Worm (Caenorhabditis elegans) whole organism, L1 larva: Measurements from ENCODE around the gene T03D3.5.

Source experiments
- C34B4.2 ChIP-seq: sonication (generic microtip); optimal IDR thresholded peaks from 2 replicates; lab custom pipeline; 2017; ENCODE audit warnings: mild to moderate bottlenecking, missing genetic modification characterization, missing compliant biosample characterization
- dpl-1 ChIP-seq, 3 experiments: fragments of 150-350 bp in 2 of 3; sonication (generic microtip) in 1 of 3; optimal IDR thresholded peaks; 2 replicates each; lab custom pipeline; 2014 to 2017; ENCODE audit warnings: missing biosample characterization in 3 of 3, missing genetic modification characterization in 3 of 3, missing genetic modification reagents in 3 of 3
- fkh-10 ChIP-seq: sonication (generic microtip); optimal IDR thresholded peaks from 2 replicates; lab custom pipeline; 2017; ENCODE audit warnings: missing biosample characterization, missing genetic modification reagents, missing genetic modification characterization
- irx-1 ChIP-seq: sonication (generic microtip); optimal IDR thresholded peaks from 2 replicates; lab custom pipeline; 2016; ENCODE audit warnings: missing genetic modification characterization, missing compliant biosample characterization
- jun-1 ChIP-seq: fragments of 150-350 bp; optimal IDR thresholded peaks from 2 replicates; lab custom pipeline; 2014; ENCODE audit warnings: missing biosample characterization, missing genetic modification reagents, missing genetic modification characterization
- lin-14 ChIP-seq: fragments of 200-800 bp; sonication (Bioruptor generic); optimal IDR thresholded peaks from 2 replicates; lab custom pipeline; 2018; ENCODE audit warnings: mild to moderate bottlenecking, missing genetic modification characterization, moderate library complexity, missing compliant biosample characterization
- lin-35 ChIP-seq, 2 experiments: fragments of 150-350 bp; optimal IDR thresholded peaks; 2 replicates each; lab custom pipeline; 2014; ENCODE audit warnings: missing biosample characterization in 2 of 2, missing genetic modification characterization in 2 of 2, missing genetic modification reagents in 2 of 2
- lir-3 ChIP-seq: sonication (generic microtip); optimal IDR thresholded peaks from 2 replicates; lab custom pipeline; 2016; ENCODE audit warnings: mild to moderate bottlenecking, missing genetic modification characterization, moderate library complexity, missing compliant biosample characterization; ENCODE audit not compliant: poor library complexity
- lsy-2 ChIP-seq, 2 experiments: fragments of 150-350 bp; optimal IDR thresholded peaks; 2 replicates each; lab custom pipeline; 2014; ENCODE audit warnings: missing biosample characterization in 2 of 2, missing genetic modification characterization in 2 of 2
- pag-3 ChIP-seq: sonication (generic microtip); optimal IDR thresholded peaks from 2 replicates; lab custom pipeline; 2017; ENCODE audit warnings: missing genetic modification characterization, mild to moderate bottlenecking, missing compliant biosample characterization, antibody characterized with exemption, borderline replicate concordance; ENCODE audit not compliant: insufficient read depth
- skn-1 ChIP-seq: fragments of 150-350 bp; optimal IDR thresholded peaks from 2 replicates; lab custom pipeline; 2014; ENCODE audit warnings: missing biosample characterization, missing genetic modification characterization
- sup-37 ChIP-seq: fragments of 200-800 bp; sonication (Bioruptor generic); optimal IDR thresholded peaks from 2 replicates; lab custom pipeline; 2018; ENCODE audit warnings: mild to moderate bottlenecking, missing genetic modification characterization, missing compliant biosample characterization
- unc-86 ChIP-seq: sonication (generic microtip); optimal IDR thresholded peaks from 2 replicates; lab custom pipeline; 2016; ENCODE audit warnings: missing genetic modification characterization, missing compliant biosample characterization

DNA sequence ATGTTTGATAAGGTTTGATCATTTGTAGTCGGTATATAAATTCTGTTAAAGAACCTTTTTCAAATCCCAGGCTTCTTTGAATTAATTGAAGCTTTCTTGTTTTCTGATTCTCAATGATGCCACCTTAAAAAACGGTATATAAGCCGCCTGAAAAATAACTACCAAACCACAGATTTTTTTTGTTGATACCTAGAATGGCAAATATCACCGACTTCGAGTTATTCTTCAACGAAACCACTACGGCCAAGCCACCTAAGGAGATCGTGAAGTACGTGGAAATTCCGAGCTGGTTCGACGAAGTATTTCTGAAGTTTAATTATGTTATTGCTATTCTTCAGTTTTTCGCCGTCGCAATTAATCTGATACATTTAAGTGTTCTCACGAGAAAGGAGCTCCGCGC, 4.2 kb upstream of the T03D3.5 start, which contains the start of gene srw-2:
- TF ChIP-seq pag-3 (tag; lab: Kevin White, UChicago) (no peak), C34B4.2 (tag; lab: Kevin White, UChicago) (no peak), dpl-1 (GFP tag; optimal IDR thresholded peaks at IDR 0.05; lab: Kevin White, UChicago) (no peak), skn-1 (tag; lab: Kevin White, UChicago) (no peak), lsy-2 (tag; optimal IDR thresholded peaks at IDR 0.05; lab: Kevin White, UChicago) (no peak), jun-1 (tag; lab: Kevin White, UChicago) (no peak), lin-14 (GFP tag; lab: Kevin White, UChicago) (no peak), unc-86 (tag; lab: Kevin White, UChicago) (no peak), fkh-10 (GFP tag; lab: Kevin White, UChicago) (no peak), lir-3 (tag; lab: Kevin White, UChicago) (no peak), irx-1 (tag; lab: Kevin White, UChicago) (no peak), lin-35 (GFP tag; optimal IDR thresholded peaks at IDR 0.05; lab: Kevin White, UChicago) (no peak), sup-37 (GFP tag; lab: Kevin White, UChicago) (no peak)
